Worm (Caenorhabditis elegans) whole organism, midembryonic: ENCODE results near the gene M142.5.

ENCODE experiments used
- T22C8.4 ChIP-seq: fragments of 200-800 bp; sonication (Bioruptor generic); IDR thresholded peaks from 2 replicates; pipeline ENCODE4 v1.3.6; 2022; ENCODE audit warnings: missing genetic modification characterization, missing compliant biosample characterization
- cog-1 ChIP-seq: sonication (generic microtip); optimal IDR thresholded peaks from 2 replicates; lab custom pipeline; 2016; ENCODE audit warnings: missing genetic modification characterization, missing compliant biosample characterization
- flt-1 ChIP-seq: fragments of 200-800 bp; sonication (Bioruptor generic); IDR thresholded peaks from 2 replicates; pipeline ENCODE4 v1.3.6; 2022; ENCODE audit warnings: missing genetic modification characterization, missing compliant biosample characterization
- klf-2 ChIP-seq: fragments of 200-800 bp; sonication (Bioruptor generic); conservative IDR thresholded peaks from 2 replicates; pipeline ENCODE4 v1.3.6; 2022; ENCODE audit warnings: missing genetic modification reagents, missing genetic modification characterization, missing compliant biosample characterization
- med-1 ChIP-seq: sonication (generic microtip); optimal IDR thresholded peaks from 2 replicates; lab custom pipeline; 2017; ENCODE audit warnings: missing genetic modification characterization, mild to moderate bottlenecking, missing compliant biosample characterization, antibody characterized with exemption, missing genetic modification reagents; ENCODE audit not compliant: insufficient read depth
- ref-1 ChIP-seq: fragments of 200-800 bp; sonication (Bioruptor generic); conservative IDR thresholded peaks from 2 replicates; pipeline ENCODE4 v1.3.6; 2022; ENCODE audit warnings: missing genetic modification reagents, missing genetic modification characterization, missing compliant biosample characterization
- tab-1 ChIP-seq: fragments of 200-800 bp; sonication (Bioruptor generic); IDR thresholded peaks from 2 replicates; pipeline ENCODE4 v1.3.6; 2022; ENCODE audit warnings: missing genetic modification characterization, missing compliant biosample characterization
- ztf-23 ChIP-seq: fragments of 200-800 bp; sonication (Bioruptor generic); IDR thresholded peaks from 2 replicates; pipeline ENCODE4 v1.3.6; 2022; ENCODE audit warnings: missing genetic modification reagents, missing genetic modification characterization, missing compliant biosample characterization
- ztf-29 ChIP-seq: fragments of 200-800 bp; sonication (Bioruptor generic); IDR thresholded peaks from 2 replicates; pipeline ENCODE4 v1.3.6; 2022; ENCODE audit warnings: missing genetic modification reagents, missing genetic modification characterization, missing compliant biosample characterization

M142.5 gene

DNA sequence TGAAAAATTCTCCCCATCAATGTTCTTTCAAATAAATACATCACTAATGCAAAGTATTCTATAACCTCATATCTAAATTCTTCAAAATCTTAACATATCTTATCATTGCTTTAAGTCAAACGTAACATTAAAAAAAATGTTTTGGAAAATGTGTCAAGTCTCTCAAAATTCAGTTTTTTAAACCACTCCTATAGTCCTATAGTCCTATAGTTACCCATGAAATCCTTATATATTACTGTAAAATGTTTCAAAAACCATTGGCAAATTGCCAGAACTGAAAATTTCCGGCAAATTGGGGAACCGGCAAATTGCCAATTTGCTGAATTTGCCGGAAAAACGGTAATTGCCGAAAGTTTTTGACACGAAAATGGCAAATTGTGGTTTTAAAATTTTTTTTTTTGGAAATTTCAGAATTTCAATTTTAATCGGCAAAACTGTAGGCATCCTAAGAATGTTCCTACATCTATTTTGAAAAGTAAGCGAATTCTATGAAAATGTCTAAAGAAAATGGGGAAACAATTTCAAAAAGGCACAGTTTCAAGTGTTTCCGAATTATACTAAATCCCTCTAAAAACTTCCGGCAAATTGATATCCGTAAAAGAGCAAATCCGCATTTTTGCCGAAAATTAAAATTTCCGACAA lies 26.6 kb upstream of the M142.5 start:
- TF ChIP-seq T22C8.4 (no peak), med-1 (GFP tag; lab: Kevin White, UChicago) (no peak), ztf-29 (GFP tag; lab: Robert Waterston, UW) (no peak), klf-2 (no peak), ref-1 (GFP tag; lab: Robert Waterston, UW) (no peak), tab-1 (GFP tag; lab: Robert Waterston, UW) (no peak), cog-1 (tag; lab: Kevin White, UChicago) (no peak), ztf-23 (GFP tag; lab: Robert Waterston, UW) (no peak), flt-1 (GFP tag; lab: Robert Waterston, UW) (no peak)

DNA sequence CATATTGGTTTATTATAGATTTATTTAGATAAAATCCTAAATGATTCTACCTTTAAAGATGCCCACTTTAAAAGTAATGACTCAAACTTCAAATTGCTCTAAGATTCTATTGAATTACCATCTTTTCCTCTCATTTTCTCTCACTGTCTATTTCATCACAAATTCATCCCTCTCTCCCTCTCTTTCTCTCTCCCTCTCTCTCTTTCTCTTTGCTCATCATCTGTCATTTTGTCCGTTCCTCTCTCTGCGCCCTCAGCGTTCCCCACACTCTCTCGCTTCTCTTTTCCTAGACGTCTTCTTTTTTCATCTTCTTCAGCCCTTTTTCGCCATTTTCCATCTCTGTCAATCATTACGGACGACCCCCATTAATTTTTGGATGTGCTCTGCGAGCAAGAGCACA lies 25.9 kb upstream of the M142.5 start:
- TF ChIP-seq ztf-23 (GFP tag; lab: Robert Waterston, UW) (0 out of 2 replicates have a peak, but pooled peaks have one; percentile 11), ztf-29 (GFP tag; lab: Robert Waterston, UW) (no peak)

DNA sequence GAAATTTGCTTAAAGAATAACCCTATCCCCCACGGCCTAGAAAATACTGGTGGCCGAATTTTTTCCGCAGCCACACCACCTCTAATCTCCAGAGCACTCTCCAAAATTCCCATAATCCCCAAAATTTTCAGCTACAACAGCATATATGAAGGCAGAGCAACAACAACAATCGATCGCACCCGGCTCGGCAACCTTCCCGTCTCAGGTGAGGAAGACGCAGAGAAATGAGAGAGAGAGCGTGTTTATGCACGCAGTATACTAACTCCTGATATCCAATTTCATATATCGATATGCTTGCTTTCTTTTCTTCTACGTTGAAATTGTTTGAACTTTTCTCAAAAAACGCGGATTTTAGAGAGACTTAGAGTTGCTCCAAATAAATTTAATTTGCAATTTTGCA lies 24.7 kb upstream of the M142.5 start:
- no peak for TF ChIP-seq cog-1 (tag; lab: Kevin White, UChicago)
- TF ChIP-seq ref-1 (GFP tag; lab: Robert Waterston, UW): no peak
- TF ChIP-seq klf-2: no peak
- no peak for TF ChIP-seq ztf-23 (GFP tag; lab: Robert Waterston, UW)
- TF ChIP-seq ztf-29 (GFP tag; lab: Robert Waterston, UW): no peak
- TF ChIP-seq tab-1 (GFP tag; lab: Robert Waterston, UW): no peak
- no peak for TF ChIP-seq med-1 (GFP tag; lab: Kevin White, UChicago)
- no peak for TF ChIP-seq flt-1 (GFP tag; lab: Robert Waterston, UW)
- TF ChIP-seq T22C8.4: no peak

DNA sequence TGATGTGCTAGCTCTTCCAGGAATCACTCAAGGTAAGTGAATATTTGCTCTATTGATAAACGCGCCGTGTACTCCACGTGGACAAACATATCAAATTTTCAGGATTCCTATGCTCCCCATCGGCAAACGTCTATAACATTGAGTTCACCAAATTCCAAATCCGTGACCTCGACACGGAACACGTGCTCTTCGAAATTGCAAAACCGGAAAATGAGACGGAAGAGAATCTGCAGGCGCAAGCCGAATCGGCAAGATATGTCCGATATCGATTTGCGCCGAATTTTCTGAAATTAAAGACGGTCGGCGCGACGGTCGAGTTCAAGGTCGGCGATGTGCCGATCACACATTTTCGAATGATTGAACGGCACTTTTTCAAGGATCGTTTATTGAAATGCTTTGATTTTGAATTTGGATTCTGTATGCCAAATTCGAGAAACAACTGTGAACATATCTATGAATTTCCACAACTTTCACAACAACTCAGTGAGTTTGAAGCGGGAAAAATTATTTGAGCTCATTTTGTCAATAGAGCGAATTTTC lies 23.3 kb upstream of the M142.5 start:
- TF ChIP-seq med-1 (GFP tag; lab: Kevin White, UChicago) (no peak), cog-1 (tag; lab: Kevin White, UChicago) (no peak), klf-2 (no peak), ref-1 (GFP tag; lab: Robert Waterston, UW) (no peak), tab-1 (GFP tag; lab: Robert Waterston, UW) (no peak)

DNA sequence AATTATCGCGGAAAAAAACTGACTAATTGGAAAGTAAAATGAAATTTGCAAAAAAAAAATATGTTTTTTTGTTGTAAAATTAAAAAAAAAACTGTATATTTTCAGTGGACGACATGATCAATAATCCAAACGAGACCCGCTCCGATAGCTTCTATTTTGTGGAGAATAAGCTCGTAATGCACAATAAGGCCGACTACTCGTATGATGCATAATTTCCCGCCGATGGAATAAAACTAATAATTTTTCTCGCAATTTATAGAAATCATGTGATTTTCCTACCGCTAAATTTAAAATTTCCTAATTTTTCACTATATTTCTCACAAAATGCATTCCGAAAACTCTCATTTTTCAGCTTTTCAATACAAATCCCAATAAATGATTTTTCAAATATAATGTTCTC lies 22.5 kb upstream of the M142.5 start:
- TF ChIP-seq tab-1 (GFP tag; lab: Robert Waterston, UW): no peak
- no peak for TF ChIP-seq ztf-23 (GFP tag; lab: Robert Waterston, UW)
- TF ChIP-seq ref-1 (GFP tag; lab: Robert Waterston, UW): no peak
- TF ChIP-seq T22C8.4: no peak
- no peak for TF ChIP-seq klf-2
- TF ChIP-seq ztf-29 (GFP tag; lab: Robert Waterston, UW): no peak
- no peak for TF ChIP-seq flt-1 (GFP tag; lab: Robert Waterston, UW)
- no peak for TF ChIP-seq med-1 (GFP tag; lab: Kevin White, UChicago)
- no peak for TF ChIP-seq cog-1 (tag; lab: Kevin White, UChicago)

DNA sequence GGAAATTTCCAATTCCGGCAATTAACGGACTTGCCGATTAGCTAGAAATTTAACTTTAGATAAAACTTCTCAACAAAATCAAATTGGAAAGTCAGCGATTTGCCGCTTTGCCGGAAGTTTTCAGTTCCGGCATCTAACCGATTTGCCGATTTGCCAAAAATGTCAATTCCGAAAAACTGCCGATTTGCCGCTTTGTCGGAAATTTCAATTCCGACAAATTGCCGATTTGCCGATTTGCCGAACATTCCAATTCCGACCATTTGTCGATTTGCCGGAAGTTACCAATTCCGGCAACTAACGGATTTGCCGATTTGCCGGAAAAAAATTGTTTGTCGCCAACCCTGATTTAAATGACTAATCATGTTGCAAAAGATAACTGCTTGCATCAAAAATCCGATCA lies 21.8 kb upstream of the M142.5 start:
- no peak for TF ChIP-seq ztf-29 (GFP tag; lab: Robert Waterston, UW)
- TF ChIP-seq med-1 (GFP tag; lab: Kevin White, UChicago): no peak
- TF ChIP-seq cog-1 (tag; lab: Kevin White, UChicago): no peak
- TF ChIP-seq klf-2: no peak
- no peak for TF ChIP-seq T22C8.4
- TF ChIP-seq tab-1 (GFP tag; lab: Robert Waterston, UW): no peak
- TF ChIP-seq flt-1 (GFP tag; lab: Robert Waterston, UW): no peak
- TF ChIP-seq ztf-23 (GFP tag; lab: Robert Waterston, UW): no peak
- no peak for TF ChIP-seq ref-1 (GFP tag; lab: Robert Waterston, UW)

ce11 chrIII:10911160-10911559 lies 19.8 kb upstream of the M142.5 start, which contains the start of gene cut-6:
Gene cut-6 (plus strand): TSS chrIII:10911460.
- TF ChIP-seq ref-1 (GFP tag; lab: Robert Waterston, UW) (no peak), med-1 (GFP tag; lab: Kevin White, UChicago) (no peak), cog-1 (tag; lab: Kevin White, UChicago) (no peak), T22C8.4 (no peak), ztf-23 (GFP tag; lab: Robert Waterston, UW) (no peak), ztf-29 (GFP tag; lab: Robert Waterston, UW) (no peak), klf-2 (no peak)

ce11 chrIII:10914971-10915370 lies 16.0 kb upstream of the M142.5 start:
- TF ChIP-seq flt-1 (GFP tag; lab: Robert Waterston, UW): no peak
- no peak for TF ChIP-seq ztf-29 (GFP tag; lab: Robert Waterston, UW)
- TF ChIP-seq ref-1 (GFP tag; lab: Robert Waterston, UW): no peak
- TF ChIP-seq T22C8.4: no peak
- no peak for TF ChIP-seq med-1 (GFP tag; lab: Kevin White, UChicago)
- no peak for TF ChIP-seq ztf-23 (GFP tag; lab: Robert Waterston, UW)
- no peak for TF ChIP-seq cog-1 (tag; lab: Kevin White, UChicago)
- TF ChIP-seq tab-1 (GFP tag; lab: Robert Waterston, UW): no peak
- no peak for TF ChIP-seq klf-2

DNA sequence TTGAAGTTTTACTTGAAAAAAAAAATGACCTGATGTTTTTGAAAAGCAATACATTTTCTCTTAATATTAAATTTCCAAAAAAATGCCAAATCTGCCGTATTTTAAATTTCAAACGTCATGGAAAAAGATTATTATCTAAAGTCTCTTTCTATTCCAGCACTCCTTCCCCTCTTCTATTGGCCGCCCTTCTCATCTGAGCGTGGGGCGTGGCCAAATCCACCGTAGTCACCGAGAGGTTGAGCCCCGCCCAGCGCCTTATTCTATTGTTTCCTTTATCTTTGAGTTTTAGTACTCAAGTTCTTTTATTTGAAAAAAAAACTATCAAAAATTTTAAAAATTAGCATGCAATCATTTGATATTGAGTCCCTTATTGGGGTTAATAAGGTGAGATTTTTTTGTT lies 11.0 kb upstream of the M142.5 start, which contains the start of gene vab-7:
Gene vab-7 (plus strand): TSS at position 301 of the 400 bp plus-strand sequence.
- TF ChIP-seq klf-2 (no peak), cog-1 (tag; lab: Kevin White, UChicago) (no peak), med-1 (GFP tag; lab: Kevin White, UChicago) (no peak)

- TF ChIP-seq ztf-23 (GFP tag; lab: Robert Waterston, UW) (0 out of 2 replicates have a peak, but pooled peaks have one; percentile 7), med-1 (GFP tag; lab: Kevin White, UChicago) (no peak)
These were observed 9.5 kb upstream of the M142.5 start for ce11 chrIII:10921474-10921873.
